Fruit fly (Drosophila melanogaster): ENCODE results near the gene Art6.

Gene Art6

dm6 chr3R:13915646-13916045 lies 30.0 kb downstream of the Art6 start (continued):
- TF ChIP-seq CG4360 (GFP tag; IDR thresholded peaks at IDR 0.05) (peak; percentile 65), CG11093 (GFP tag; IDR thresholded peaks at IDR 0.05) (0 out of 3 replicates have a peak, but pooled peaks have one; percentile 51), nmo (GFP tag; optimal IDR thresholded peaks at IDR 0.05) (peak; percentile 79), gsb-n (tag; optimal IDR thresholded peaks at IDR 0.05) (peak; percentile 70), jigr1 (GFP tag; IDR thresholded peaks at IDR 0.05) (no peak), CG30431 (GFP tag; optimal IDR thresholded peaks at IDR 0.05) (peak; percentile 63), CG3995 (GFP tag; optimal IDR thresholded peaks at IDR 0.05) (no peak), tio (GFP tag; optimal IDR thresholded peaks at IDR 0.05) (peak; percentile 48), gcm (GFP tag; optimal IDR thresholded peaks at IDR 0.05) (peak; percentile 44), CG18599 (GFP tag; optimal IDR thresholded peaks at IDR 0.05) (peak; percentile 56), Nf-YA (GFP tag; IDR thresholded peaks at IDR 0.05) (peak; percentile 38; the same call in 1 of the 2 replicates), CG8089 (GFP tag; optimal IDR thresholded peaks at IDR 0.05) (peak; percentile 38), az2 (GFP tag; optimal IDR thresholded peaks at IDR 0.05) (peak; percentile 73), her (GFP tag; optimal IDR thresholded peaks at IDR 0.05) (peak; percentile 6), CG5953 (GFP tag; IDR thresholded peaks at IDR 0.05) (no peak), NC2β (GFP tag; optimal IDR thresholded peaks at IDR 0.05) (peak; percentile 1), ken (GFP tag; IDR thresholded peaks at IDR 0.05) (peak; percentile 70; the same call in 2 of the 3 replicates), CG30403 (GFP tag; optimal IDR thresholded peaks at IDR 0.05) (peak; percentile 75), ap (GFP tag; IDR thresholded peaks at IDR 0.05) (peak; percentile 61), Lhr (GFP tag; optimal IDR thresholded peaks at IDR 0.05) (peak; percentile 29), Hr3 (GFP tag; optimal IDR thresholded peaks at IDR 0.05) (peak; percentile 45), tup (GFP tag; optimal IDR thresholded peaks at IDR 0.05) (no peak), CG1024 (GFP tag; IDR thresholded peaks at IDR 0.05) (peak; percentile 59), MTF-1 (GFP tag; optimal IDR thresholded peaks at IDR 0.05; ENCODE audit: borderline replicate concordance) (peak; percentile 53), hth (optimal IDR thresholded peaks at IDR 0.05) (no peak), CG4820 (GFP tag; optimal IDR thresholded peaks at IDR 0.05) (peak; percentile 72), knrl (GFP tag; IDR thresholded peaks at IDR 0.05; ENCODE audit: partially characterized antibody) (no peak), CG17612 (GFP tag; IDR thresholded peaks at IDR 0.05) (0 out of 2 replicates have a peak, but pooled peaks have one; percentile 22), CG10209 (GFP tag; optimal IDR thresholded peaks at IDR 0.05) (peak; percentile 53), sisA (GFP tag; IDR thresholded peaks at IDR 0.05) (peak; percentile 73), Asciz (GFP tag; optimal IDR thresholded peaks at IDR 0.05) (no peak), NK7.1 (GFP tag; optimal IDR thresholded peaks at IDR 0.05) (peak; percentile 2), Max (GFP tag; optimal IDR thresholded peaks at IDR 0.05) (peak; percentile 64), gsb (GFP tag; IDR thresholded peaks at IDR 0.05) (peak; percentile 59; the same call in 1 of the 2 replicates), ERR (GFP tag; optimal IDR thresholded peaks at IDR 0.05) (peak; percentile 5), ttk (GFP tag; IDR thresholded peaks at IDR 0.05) (peak; percentile 75), Fer1 (GFP tag; optimal IDR thresholded peaks at IDR 0.05) (peak; percentile 27), CG3407 (GFP tag; optimal IDR thresholded peaks at IDR 0.05) (peak; percentile 37), Spps (tag; optimal IDR thresholded peaks at IDR 0.05) (peak; percentile 53), CG4424 (GFP tag; optimal IDR thresholded peaks at IDR 0.05) (peak; percentile 81), Xbp1 (GFP tag; optimal IDR thresholded peaks at IDR 0.05) (peak; percentile 77), row (GFP tag; IDR thresholded peaks at IDR 0.05) (peak; percentile 76), eve (GFP tag; optimal IDR thresholded peaks at IDR 0.05) (peak in 1 of 2 experiments; percentile 65), CG4404 (GFP tag; IDR thresholded peaks at IDR 0.05) (peak; percentile 85), Sox100B (GFP tag; optimal IDR thresholded peaks at IDR 0.05) (peak; percentile 56), pnt (GFP tag; optimal IDR thresholded peaks at IDR 0.05) (peak; percentile 42), CG10267 (tag; optimal IDR thresholded peaks at IDR 0.05) (peak; percentile 70), CG13424 (tag; optimal IDR thresholded peaks at IDR 0.05) (peak; percentile 73), chinmo (GFP tag; IDR thresholded peaks at IDR 0.05; ENCODE audit: partially characterized antibody) (no peak), mam (GFP tag; optimal IDR thresholded peaks at IDR 0.05) (peak; percentile 35), CG7745 (tag; optimal IDR thresholded peaks at IDR 0.05) (no peak)
